Worm (Caenorhabditis elegans) whole organism, L3 larva: Measurements from ENCODE around the gene sru-19.
A peak's percentile ranks its signal among the peaks of the same experiment; 100 is the strongest.
"Not testable (repeated sequence)": the region's sequence is repeated elsewhere in the genome, so short reads cannot be mapped to it uniquely, and the experiment has no call there.

Source experiments
- R02D3.7 ChIP-seq: fragments of 150-350 bp; optimal IDR thresholded peaks from 2 replicates; lab custom pipeline; 2014; ENCODE audit warnings: missing biosample characterization, missing genetic modification characterization
- aly-2 ChIP-seq: fragments of 150-350 bp; optimal IDR thresholded peaks from 2 replicates; lab custom pipeline; 2014; ENCODE audit warnings: missing biosample characterization, missing genetic modification characterization
- ama-1 ChIP-seq: fragments of 150-350 bp; optimal IDR thresholded peaks from 2 replicates; lab custom pipeline; 2018
- ceh-28 ChIP-seq: fragments of 150-350 bp; optimal IDR thresholded peaks from 2 replicates; lab custom pipeline; 2014; ENCODE audit warnings: missing biosample characterization, missing genetic modification reagents, missing genetic modification characterization
- ceh-9 ChIP-seq: sonication (generic microtip); optimal IDR thresholded peaks from 2 replicates; lab custom pipeline; 2018; ENCODE audit warnings: missing biosample characterization, missing genetic modification characterization
- daf-12 ChIP-seq: fragments of 150-350 bp; optimal IDR thresholded peaks from 2 replicates; lab custom pipeline; 2014; ENCODE audit warnings: missing biosample characterization, missing genetic modification reagents, missing genetic modification characterization
- egl-5 ChIP-seq: fragments of 150-350 bp; optimal IDR thresholded peaks from 2 replicates; lab custom pipeline; 2017; ENCODE audit warnings: missing biosample characterization, missing genetic modification reagents, missing genetic modification characterization, inconsistent platforms
- elt-1 ChIP-seq: fragments of 150-350 bp; optimal IDR thresholded peaks from 2 replicates; lab custom pipeline; 2014; ENCODE audit warnings: missing biosample characterization, missing genetic modification characterization
- elt-3 ChIP-seq, 3 experiments: fragments of 150-350 bp in 1 of 3; sonication (generic microtip) in 2 of 3; optimal IDR thresholded peaks; 2 replicates in 2 of 3; 4 replicates in 1 of 3; lab custom pipeline; 2014 to 2017; ENCODE audit warnings: missing biosample characterization in 3 of 3, missing genetic modification characterization in 3 of 3
- eor-1 ChIP-seq, 2 experiments: fragments of 150-350 bp; optimal IDR thresholded peaks; 2 replicates each; lab custom pipeline; 2014 to 2018; ENCODE audit warnings: missing biosample characterization in 2 of 2, missing genetic modification characterization in 2 of 2
- fkh-10 ChIP-seq: sonication (generic microtip); optimal IDR thresholded peaks from 2 replicates; lab custom pipeline; 2017; ENCODE audit warnings: missing biosample characterization, missing genetic modification reagents, missing genetic modification characterization
- fos-1 ChIP-seq: fragments of 150-350 bp; optimal IDR thresholded peaks from 2 replicates; lab custom pipeline; 2014; ENCODE audit warnings: missing biosample characterization, missing genetic modification characterization
- jun-1 ChIP-seq: fragments of 150-350 bp; optimal IDR thresholded peaks from 2 replicates; lab custom pipeline; 2014; ENCODE audit warnings: missing biosample characterization, missing genetic modification reagents, missing genetic modification characterization
- lin-15B ChIP-seq: fragments of 150-350 bp; optimal IDR thresholded peaks from 2 replicates; lab custom pipeline; 2014; ENCODE audit warnings: missing biosample characterization, missing genetic modification characterization
- lin-39 ChIP-seq: fragments of 150-350 bp; optimal IDR thresholded peaks from 2 replicates; lab custom pipeline; 2018; ENCODE audit warnings: missing biosample characterization, missing genetic modification reagents, missing genetic modification characterization
- lsy-12 ChIP-seq: sonication (generic microtip); optimal IDR thresholded peaks from 2 replicates; lab custom pipeline; 2016; ENCODE audit warnings: mild to moderate bottlenecking, missing genetic modification characterization, missing compliant biosample characterization
- mml-1 ChIP-seq: fragments of 150-350 bp; sonication (generic microtip); optimal IDR thresholded peaks from 3 replicates; lab custom pipeline; 2014; ENCODE audit warnings: missing biosample characterization, missing genetic modification characterization
- nfya-1 ChIP-seq: sonication (generic microtip); optimal IDR thresholded peaks from 2 replicates; lab custom pipeline; 2017; ENCODE audit warnings: missing genetic modification characterization, mild to moderate bottlenecking, missing compliant biosample characterization, antibody characterized with exemption, moderate library complexity; ENCODE audit not compliant: insufficient read depth
- nhr-11 ChIP-seq: fragments of 150-350 bp; optimal IDR thresholded peaks from 2 replicates; lab custom pipeline; 2014; ENCODE audit warnings: missing biosample characterization, missing genetic modification characterization
- nhr-23 ChIP-seq: fragments of 150-350 bp; optimal IDR thresholded peaks from 2 replicates; lab custom pipeline; 2014; ENCODE audit warnings: missing biosample characterization, missing genetic modification reagents, missing genetic modification characterization
- nhr-237 ChIP-seq: fragments of 150-350 bp; optimal IDR thresholded peaks from 2 replicates; lab custom pipeline; 2014; ENCODE audit warnings: missing biosample characterization, missing genetic modification characterization
- nhr-25 ChIP-seq: sonication (generic microtip); optimal IDR thresholded peaks from 2 replicates; lab custom pipeline; 2017; ENCODE audit warnings: missing biosample characterization, missing genetic modification characterization
- nhr-28 ChIP-seq: fragments of 150-350 bp; optimal IDR thresholded peaks from 2 replicates; lab custom pipeline; 2014; ENCODE audit warnings: missing biosample characterization, missing genetic modification characterization
- nhr-43 ChIP-seq: sonication (generic microtip); optimal IDR thresholded peaks from 2 replicates; lab custom pipeline; 2016; ENCODE audit warnings: mild to moderate bottlenecking, missing genetic modification characterization, missing compliant biosample characterization; ENCODE audit not compliant: poor library complexity, severe bottlenecking
- nhr-77 ChIP-seq: fragments of 150-350 bp; optimal IDR thresholded peaks from 2 replicates; lab custom pipeline; 2014; ENCODE audit warnings: missing biosample characterization, missing genetic modification characterization
- pha-4 ChIP-seq: fragments of 150-350 bp; optimal IDR thresholded peaks from 2 replicates; lab custom pipeline; 2014; ENCODE audit warnings: missing biosample characterization, missing genetic modification reagents, missing genetic modification characterization
- skn-1 ChIP-seq: fragments of 150-350 bp; optimal IDR thresholded peaks from 2 replicates; lab custom pipeline; 2014; ENCODE audit warnings: missing biosample characterization, missing genetic modification characterization
- tbx-2 ChIP-seq: sonication (generic microtip); optimal IDR thresholded peaks from 2 replicates; lab custom pipeline; 2016; ENCODE audit warnings: mild to moderate bottlenecking, missing genetic modification characterization, missing compliant biosample characterization
- unc-39 ChIP-seq: sonication (generic microtip); optimal IDR thresholded peaks from 4 replicates; lab custom pipeline; 2017; ENCODE audit warnings: missing biosample characterization, missing genetic modification characterization
- ztf-11 ChIP-seq: fragments of 150-350 bp; optimal IDR thresholded peaks from 2 replicates; lab custom pipeline; 2014; ENCODE audit warnings: missing biosample characterization, missing genetic modification characterization

sru-19 gene

ce11 chrIV:12464822-12465221, 33.5 kb upstream of the sru-19 start:
- peak; percentile 67 for TF ChIP-seq fkh-10 (GFP tag; lab: Kevin White, UChicago)
- TF ChIP-seq lin-39 (tag; lab: Kevin White, UChicago): peak; percentile 33
- no peak for TF ChIP-seq eor-1 (tag; optimal IDR thresholded peaks at IDR 0.05; lab: Kevin White, UChicago)
- TF ChIP-seq fos-1 (tag; lab: Kevin White, UChicago): no peak
- TF ChIP-seq, all 47 proteins: peak for 2

- no peak for TF ChIP-seq nhr-77
- TF ChIP-seq nhr-25: peak; percentile 53
- TF ChIP-seq nhr-237 (tag; lab: Kevin White, UChicago): no peak
- peak; percentile 24 for TF ChIP-seq nhr-23 (tag; lab: Kevin White, UChicago)
- TF ChIP-seq nhr-43 (tag; lab: Kevin White, UChicago): no peak
- peak; percentile 57 for TF ChIP-seq ceh-28
- no peak for TF ChIP-seq unc-39 (tag; lab: Kevin White, UChicago)
Observed at ce11 chrIV:12467761-12468160, 30.6 kb upstream of the sru-19 start.

ce11 chrIV:12468359-12468758, 30.0 kb upstream of the sru-19 start, which contains the start of gene igdb-2:
Gene igdb-2 (plus strand): TSS chrIV:12468659.
- TF ChIP-seq daf-12 (tag; lab: Kevin White, UChicago): no peak
- no peak for TF ChIP-seq lin-39 (tag; lab: Kevin White, UChicago)

- TF ChIP-seq pha-4 (tag; lab: Kevin White, UChicago); fkh-10 (GFP tag; lab: Kevin White, UChicago); skn-1 (tag; lab: Kevin White, UChicago): not testable (repeated sequence)
Observed at ce11 chrIV:12476942-12477341, 21.4 kb upstream of the sru-19 start, which contains the start of gene T04A11.1. Gene T04A11.1 (minus strand): TSS chrIV:12477042.

- TF ChIP-seq nhr-28, nhr-237, nhr-23 (tag; lab: Kevin White, UChicago): not testable (repeated sequence)
- TF ChIP-seq, all 47 proteins: peak for 0; not testable (repeated sequence) for 47
Observed at ce11 chrIV:12478711-12479110, 19.6 kb upstream of the sru-19 start, which contains the start of gene igdb-1. Gene igdb-1 (plus strand): TSS chrIV:12479011.

- not testable (repeated sequence) for TF ChIP-seq tbx-2, nhr-28, pha-4 (tag; lab: Kevin White, UChicago)
Observed at ce11 chrIV:12484479-12484878, 13.9 kb upstream of the sru-19 start, which contains the start of gene T04A11.4. Gene T04A11.4 (minus strand): TSS chrIV:12484579.

ce11 chrIV:12487194-12487593, 11.1 kb upstream of the sru-19 start, which contains the start of gene sru-26:
Gene sru-26 (plus strand): TSS chrIV:12487494.
- TF ChIP-seq ztf-11 (tag; lab: Kevin White, UChicago): no peak
- TF ChIP-seq nhr-23 (tag; lab: Kevin White, UChicago): no peak
- TF ChIP-seq R02D3.7 (tag; lab: Kevin White, UChicago): no peak
- TF ChIP-seq fos-1 (tag; lab: Kevin White, UChicago): no peak
- no peak for TF ChIP-seq nhr-43 (tag; lab: Kevin White, UChicago)
- no peak for TF ChIP-seq nfya-1
- no peak for TF ChIP-seq lin-39 (tag; lab: Kevin White, UChicago)
- no peak for TF ChIP-seq skn-1 (tag; lab: Kevin White, UChicago)
- no peak for TF ChIP-seq elt-3 (tag; optimal IDR thresholded peaks at IDR 0.05; lab: Kevin White, UChicago)
- TF ChIP-seq nhr-77: no peak
- TF ChIP-seq lin-15B (tag; lab: Kevin White, UChicago): no peak
- TF ChIP-seq egl-5 (tag; lab: Kevin White, UChicago): no peak
- TF ChIP-seq mml-1: no peak

ce11 chrIV:12490491-12490890, 7.8 kb upstream of the sru-19 start, which contains the start of gene him-6:
Gene him-6 (plus strand): TSS chrIV:12490791.
- TF ChIP-seq daf-12 (tag; lab: Kevin White, UChicago) (no peak), elt-1 (no peak), ama-1 (lab: Kevin White, UChicago) (no peak), nfya-1 (no peak), aly-2 (tag; lab: Kevin White, UChicago) (no peak), fos-1 (tag; lab: Kevin White, UChicago) (no peak), elt-3 (tag; optimal IDR thresholded peaks at IDR 0.05; lab: Kevin White, UChicago) (no peak), lsy-12 (tag; lab: Kevin White, UChicago) (no peak), ceh-9 (no peak), pha-4 (tag; lab: Kevin White, UChicago) (no peak), unc-39 (tag; lab: Kevin White, UChicago) (no peak), egl-5 (tag; lab: Kevin White, UChicago) (no peak), jun-1 (tag; lab: Kevin White, UChicago) (no peak), eor-1 (tag; optimal IDR thresholded peaks at IDR 0.05; lab: Kevin White, UChicago) (no peak), nhr-11 (tag; lab: Kevin White, UChicago) (no peak), nhr-77 (no peak)
